Worm (Caenorhabditis elegans): Measurements from ENCODE around the gene T04F3.4.

The T04F3.4 gene

ce11 chrV:11797272-11797855 lies 34.5 kb upstream of the T04F3.4 start:
- TF ChIP-seq hlh-12 (tag; optimal IDR thresholded peaks at IDR 0.05), result no peak
- TF ChIP-seq K11D2.4 (GFP tag; IDR thresholded peaks at IDR 0.05), result no peak
- no peak for TF ChIP-seq cebp-1 (GFP tag; IDR thresholded peaks at IDR 0.05)
- no peak for TF ChIP-seq cebp-1 (tag; optimal IDR thresholded peaks at IDR 0.05)
- no peak for TF ChIP-seq nhr-120 (GFP tag; IDR thresholded peaks at IDR 0.05)
- TF ChIP-seq zim-3 (tag; optimal IDR thresholded peaks at IDR 0.05), result no peak
- no peak for TF ChIP-seq ccch-3 (GFP tag; optimal IDR thresholded peaks at IDR 0.05)
- no peak for TF ChIP-seq lir-1 (GFP tag; conservative IDR thresholded peaks at IDR 0.05)
- no peak for TF ChIP-seq madf-8 (GFP tag; conservative IDR thresholded peaks at IDR 0.05)
- no peak for TF ChIP-seq lin-54 (GFP tag; optimal IDR thresholded peaks at IDR 0.05)
- no peak for TF ChIP-seq dpff-1 (tag; optimal IDR thresholded peaks at IDR 0.05)
- TF ChIP-seq ztf-22 (GFP tag; optimal IDR thresholded peaks at IDR 0.05), result no peak
- no peak for TF ChIP-seq mel-28 (tag; optimal IDR thresholded peaks at IDR 0.05; ENCODE audit: borderline replicate concordance)
- TF ChIP-seq ztf-18 (tag; optimal IDR thresholded peaks at IDR 0.05), result no peak
- TF ChIP-seq zfh-2 (GFP tag; conservative IDR thresholded peaks at IDR 0.05), result no peak
- no peak for TF ChIP-seq hrde-1 (tag; optimal IDR thresholded peaks at IDR 0.05; ENCODE audit: borderline replicate concordance)
- no peak for TF ChIP-seq akir-1 (GFP tag; optimal IDR thresholded peaks at IDR 0.05)
- no peak for TF ChIP-seq ceh-79 (tag; optimal IDR thresholded peaks at IDR 0.05)
- no peak for TF ChIP-seq snpc-1.3 (tag; optimal IDR thresholded peaks at IDR 0.05; ENCODE audit: insufficient read depth)
- TF ChIP-seq nhr-27 (tag; optimal IDR thresholded peaks at IDR 0.05), result no peak
- TF ChIP-seq sdz-38 (tag; optimal IDR thresholded peaks at IDR 0.05), result no peak

- TF ChIP-seq snpc-1.3 (tag; optimal IDR thresholded peaks at IDR 0.05; ENCODE audit: insufficient read depth), result no peak
- no peak for TF ChIP-seq nhr-120 (GFP tag; IDR thresholded peaks at IDR 0.05)
- no peak for TF ChIP-seq him-1 (tag; optimal IDR thresholded peaks at IDR 0.05)
- TF ChIP-seq ccch-3 (GFP tag; optimal IDR thresholded peaks at IDR 0.05), result no peak
- TF ChIP-seq ceh-91 (GFP tag; IDR thresholded peaks at IDR 0.05), result no peak
- TF ChIP-seq bed-1 (GFP tag; IDR thresholded peaks at IDR 0.05), result no peak
- TF ChIP-seq attf-6 (GFP tag; IDR thresholded peaks at IDR 0.05), result no peak
- TF ChIP-seq tbx-9 (tag; optimal IDR thresholded peaks at IDR 0.05; ENCODE audit: borderline replicate concordance), result no peak
- no peak for TF ChIP-seq ztf-25 (GFP tag; IDR thresholded peaks at IDR 0.05)
- no peak for TF ChIP-seq akir-1 (GFP tag; optimal IDR thresholded peaks at IDR 0.05)
- no peak for TF ChIP-seq lir-1 (GFP tag; conservative IDR thresholded peaks at IDR 0.05)
- no peak for TF ChIP-seq lag-1 (GFP tag; IDR thresholded peaks at IDR 0.05)
- no peak for TF ChIP-seq F52B5.7 (tag; optimal IDR thresholded peaks at IDR 0.05)
- TF ChIP-seq chd-7 (tag; optimal IDR thresholded peaks at IDR 0.05), result no peak
These were observed 33.5 kb upstream of the T04F3.4 start for ce11 chrV:11796343-11796742.

- no peak for TF ChIP-seq repo-1 (tag; optimal IDR thresholded peaks at IDR 0.05)
- no peak for TF ChIP-seq F55B11.4 (tag; optimal IDR thresholded peaks at IDR 0.05; ENCODE audit: borderline replicate concordance, insufficient read depth)
- no peak for TF ChIP-seq hlh-26 (GFP tag; conservative IDR thresholded peaks at IDR 0.05)
- TF ChIP-seq snpc-3.4 (tag; optimal IDR thresholded peaks at IDR 0.05), result no peak
- TF ChIP-seq fkh-3 (tag; optimal IDR thresholded peaks at IDR 0.05), result no peak
- no peak for TF ChIP-seq dpff-1 (tag; optimal IDR thresholded peaks at IDR 0.05)
- TF ChIP-seq nhr-27 (tag; optimal IDR thresholded peaks at IDR 0.05), result no peak
- TF ChIP-seq mes-4 (tag; optimal IDR thresholded peaks at IDR 0.05), result no peak
These were observed 32.5 kb upstream of the T04F3.4 start for ce11 chrV:11795352-11795751.

All from whole organism, young adult.